Fruit fly (Drosophila melanogaster) whole organism: ENCODE data around the gene kni.

Experiments
- Dll ChIP-seq: fragments of >200 bp; optimal IDR thresholded peaks from 2 replicates; lab custom pipeline; 2017
- psq ChIP-seq: fragments of >200 bp; optimal IDR thresholded peaks from 2 replicates; lab custom pipeline; 2017
- usp ChIP-seq: fragments of >200 bp; optimal IDR thresholded peaks from 2 replicates; lab custom pipeline; 2017; ENCODE audit warnings: missing biosample characterization, missing genetic modification characterization, mixed read lengths

DNA sequence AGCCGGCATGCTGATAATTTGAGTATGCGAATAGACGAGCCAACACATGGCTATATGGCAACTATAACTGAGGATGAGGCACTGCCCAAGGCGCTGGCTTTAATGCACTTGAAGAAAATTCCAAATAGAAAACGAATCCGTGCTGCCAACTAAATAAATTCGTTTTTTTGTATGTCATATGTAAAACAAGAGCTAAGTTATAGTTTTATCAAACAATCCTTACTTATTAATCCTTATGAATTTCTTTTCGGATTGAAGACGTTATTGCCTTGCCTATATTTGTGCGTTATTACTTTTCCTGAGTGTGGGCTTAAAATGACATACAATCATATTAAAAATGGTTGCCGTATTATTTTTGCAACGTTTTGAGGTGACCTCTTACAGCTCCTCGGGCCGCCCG lies 18.7 kb downstream of the kni start:
- TF ChIP-seq psq (lab: Kevin White, UChicago), result no peak
- no peak for TF ChIP-seq Dll (lab: Kevin White, UChicago)
- TF ChIP-seq usp (GFP tag; lab: Kevin White, UChicago), result no peak
